Fruit fly (Drosophila melanogaster) whole organism, embryonic: ENCODE measurements around the gene Zyx.

Source experiments
- BEAF-32 ChIP-seq: fragments of 200-800 bp; sonication (Bioruptor generic); optimal IDR thresholded peaks from 3 replicates; lab custom pipeline; 2017; ENCODE audit warnings: missing biosample characterization, missing genetic modification characterization, mild to moderate bottlenecking, moderate library complexity, missing genetic modification reagents
- CG10147 ChIP-seq: fragments of 200-800 bp; sonication (Bioruptor generic); optimal IDR thresholded peaks from 2 replicates; lab custom pipeline; 2019; ENCODE audit warnings: missing biosample characterization, mild to moderate bottlenecking, missing genetic modification characterization, moderate library complexity
- CG10274 ChIP-seq: fragments of 200-800 bp; sonication (Bioruptor generic); optimal IDR thresholded peaks from 3 replicates; lab custom pipeline; 2017; ENCODE audit warnings: missing biosample characterization, mild to moderate bottlenecking, missing genetic modification characterization
- CG11723 ChIP-seq: fragments of 200-800 bp; sonication (Bioruptor generic); optimal IDR thresholded peaks from 2 replicates; lab custom pipeline; 2017; ENCODE audit warnings: missing biosample characterization, mild to moderate bottlenecking, missing genetic modification characterization
- CG12104 ChIP-seq: fragments of 200-800 bp; sonication (Bioruptor generic); optimal IDR thresholded peaks from 3 replicates; lab custom pipeline; 2016; ENCODE audit warnings: missing biosample characterization, missing genetic modification characterization
- CG12155 ChIP-seq: fragments of 200-800 bp; sonication (Bioruptor generic); optimal IDR thresholded peaks from 3 replicates; lab custom pipeline; 2016; ENCODE audit warnings: missing biosample characterization, missing genetic modification characterization
- CG12236 ChIP-seq: fragments of 200-800 bp; sonication (Bioruptor generic); optimal IDR thresholded peaks from 2 replicates; lab custom pipeline; 2016; ENCODE audit warnings: missing biosample characterization, missing genetic modification characterization
- CG12744 ChIP-seq: fragments of 200-800 bp; sonication (Bioruptor generic); optimal IDR thresholded peaks from 2 replicates; lab custom pipeline; 2016; ENCODE audit warnings: missing biosample characterization, missing genetic modification characterization
- CG13424 ChIP-seq: fragments of 200-800 bp; sonication (Bioruptor generic); optimal IDR thresholded peaks from 2 replicates; lab custom pipeline; 2019; ENCODE audit warnings: missing biosample characterization, mild to moderate bottlenecking, missing genetic modification characterization, moderate library complexity
- CG13624 ChIP-seq: fragments of 200-800 bp; sonication (Bioruptor generic); optimal IDR thresholded peaks from 2 replicates; lab custom pipeline; 2016; ENCODE audit warnings: missing biosample characterization, missing genetic modification characterization
- CG14710 ChIP-seq: fragments of 200-800 bp; sonication (Bioruptor generic); optimal IDR thresholded peaks from 3 replicates; lab custom pipeline; 2019; ENCODE audit warnings: missing biosample characterization, mild to moderate bottlenecking, missing genetic modification characterization, moderate library complexity
- CG14860 ChIP-seq: fragments of 200-800 bp; sonication (Bioruptor generic); IDR thresholded peaks from 3 replicates; pipeline ENCODE4 v1.3.6; 2022; ENCODE audit warnings: missing biosample characterization, missing genetic modification characterization; ENCODE audit not compliant: partially characterized antibody
- CG15011 ChIP-seq: fragments of 200-800 bp; sonication (Bioruptor generic); optimal IDR thresholded peaks from 3 replicates; lab custom pipeline; 2018; ENCODE audit warnings: missing biosample characterization, mild to moderate bottlenecking, missing genetic modification characterization
- CG1647 ChIP-seq: fragments of 200-800 bp; sonication (Bioruptor generic); optimal IDR thresholded peaks from 3 replicates; lab custom pipeline; 2016; ENCODE audit warnings: missing biosample characterization, missing genetic modification characterization
- CG17829 ChIP-seq: fragments of 200-800 bp; optimal IDR thresholded peaks from 2 replicates; lab custom pipeline; 2019; ENCODE audit warnings: missing biosample characterization, mild to moderate bottlenecking, missing genetic modification characterization, moderate library complexity
- CG18764 ChIP-seq: fragments of 200-800 bp; sonication (Bioruptor generic); optimal IDR thresholded peaks from 3 replicates; lab custom pipeline; 2016; ENCODE audit warnings: missing biosample characterization, missing genetic modification characterization
- CG2120 ChIP-seq: fragments of 200-800 bp; sonication (Bioruptor generic); optimal IDR thresholded peaks from 3 replicates; lab custom pipeline; 2016; ENCODE audit warnings: missing biosample characterization, missing genetic modification characterization
- CG3407 ChIP-seq: fragments of 200-800 bp; sonication (Bioruptor generic); optimal IDR thresholded peaks from 2 replicates; lab custom pipeline; 2018; ENCODE audit warnings: missing biosample characterization, mild to moderate bottlenecking, missing genetic modification characterization
- CG3838 ChIP-seq: fragments of 200-800 bp; sonication (Bioruptor generic); optimal IDR thresholded peaks from 3 replicates; lab custom pipeline; 2016; ENCODE audit warnings: missing biosample characterization, missing genetic modification characterization
- CG4424 ChIP-seq: fragments of 200-800 bp; sonication (Bioruptor generic); optimal IDR thresholded peaks from 3 replicates; lab custom pipeline; 2016; ENCODE audit warnings: missing biosample characterization, missing genetic modification characterization
- CG7271 ChIP-seq: fragments of 200-800 bp; sonication (Bioruptor generic); optimal IDR thresholded peaks from 2 replicates; lab custom pipeline; 2018; ENCODE audit warnings: missing biosample characterization, mild to moderate bottlenecking, missing genetic modification characterization, moderate library complexity
- CG7357 ChIP-seq: fragments of 200-800 bp; sonication (Bioruptor generic); IDR thresholded peaks from 3 replicates; pipeline ENCODE4 v1.3.6; 2022; ENCODE audit warnings: missing biosample characterization, missing genetic modification characterization
- ERR ChIP-seq: fragments of 200-800 bp; sonication (Bioruptor generic); optimal IDR thresholded peaks from 2 replicates; lab custom pipeline; 2016; ENCODE audit warnings: missing biosample characterization, missing genetic modification characterization
- Fer2 ChIP-seq: fragments of 200-800 bp; sonication (Bioruptor generic); optimal IDR thresholded peaks from 2 replicates; lab custom pipeline; 2018; ENCODE audit warnings: missing biosample characterization, mild to moderate bottlenecking, missing genetic modification characterization, moderate library complexity
- Hmx ChIP-seq: fragments of 200-800 bp; sonication (Bioruptor generic); optimal IDR thresholded peaks from 2 replicates; lab custom pipeline; 2016; ENCODE audit warnings: missing biosample characterization, missing genetic modification characterization
- Med ChIP-seq: fragments of 200-800 bp; sonication (Bioruptor generic); peaks from one replicate; lab custom pipeline; 2016; ENCODE audit warnings: missing biosample characterization, missing genetic modification characterization, mild to moderate bottlenecking, inconsistent platforms, moderate library complexity
- NK7.1 ChIP-seq: fragments of 200-800 bp; sonication (Bioruptor generic); optimal IDR thresholded peaks from 3 replicates; lab custom pipeline; 2016; ENCODE audit warnings: missing biosample characterization, missing genetic modification characterization
- Nf-YA ChIP-seq: fragments of 200-800 bp; sonication (Bioruptor generic); IDR thresholded peaks from 2 replicates; pipeline ENCODE4 v1.3.6; 2022; ENCODE audit warnings: missing biosample characterization, missing genetic modification characterization
- Side ChIP-seq: fragments of 200-800 bp; sonication (Bioruptor generic); optimal IDR thresholded peaks from 2 replicates; lab custom pipeline; 2016; ENCODE audit warnings: missing biosample characterization, missing genetic modification characterization
- ab ChIP-seq: fragments of 200-800 bp; sonication (Bioruptor generic); optimal IDR thresholded peaks from 2 replicates; lab custom pipeline; 2016; ENCODE audit warnings: missing biosample characterization, missing genetic modification characterization
- bab2 ChIP-seq: fragments of 200-800 bp; sonication (Bioruptor generic); optimal IDR thresholded peaks from 2 replicates; lab custom pipeline; 2016; ENCODE audit warnings: missing biosample characterization, missing genetic modification characterization
- bcd ChIP-seq: fragments of 200-800 bp; sonication (Bioruptor generic); optimal IDR thresholded peaks from 2 replicates; lab custom pipeline; 2017; ENCODE audit warnings: missing biosample characterization, mild to moderate bottlenecking, missing genetic modification characterization
- cg ChIP-seq: fragments of 200-800 bp; sonication (Bioruptor generic); optimal IDR thresholded peaks from 3 replicates; lab custom pipeline; 2019; ENCODE audit warnings: missing biosample characterization, mild to moderate bottlenecking, missing genetic modification characterization, moderate library complexity
- chm ChIP-seq: fragments of 200-800 bp; sonication (Bioruptor generic); IDR thresholded peaks from 2 replicates; pipeline ENCODE4 v1.3.6; 2022; ENCODE audit warnings: missing biosample characterization, missing genetic modification characterization
- crol ChIP-seq: fragments of 200-800 bp; sonication (Bioruptor generic); IDR thresholded peaks from 2 replicates; pipeline ENCODE4 v1.3.6; 2022; ENCODE audit warnings: missing biosample characterization, missing genetic modification characterization
- disco-r ChIP-seq: fragments of 200-800 bp; sonication (Bioruptor generic); optimal IDR thresholded peaks from 2 replicates; lab custom pipeline; 2016; ENCODE audit warnings: missing biosample characterization, missing genetic modification characterization
- dpn ChIP-seq, 2 experiments: fragments of 200-800 bp; sonication (Bioruptor generic); optimal IDR thresholded peaks; 3 replicates each; lab custom pipeline; 2016; ENCODE audit warnings: missing biosample characterization in 2 of 2, missing genetic modification characterization in 2 of 2
- fd102C ChIP-seq: fragments of 200-800 bp; sonication (Bioruptor generic); optimal IDR thresholded peaks from 2 replicates; lab custom pipeline; 2018; ENCODE audit warnings: missing biosample characterization, mild to moderate bottlenecking, missing genetic modification characterization, moderate library complexity
- fd96Cb ChIP-seq: fragments of 200-800 bp; sonication (Bioruptor generic); optimal IDR thresholded peaks from 2 replicates; lab custom pipeline; 2018; ENCODE audit warnings: missing biosample characterization, mild to moderate bottlenecking, missing genetic modification characterization, moderate library complexity
- grau ChIP-seq: fragments of 200-800 bp; optimal IDR thresholded peaks from 3 replicates; lab custom pipeline; 2019; ENCODE audit warnings: missing biosample characterization, mild to moderate bottlenecking, missing genetic modification characterization, moderate library complexity
- maf-S ChIP-seq: fragments of 200-800 bp; sonication (Bioruptor generic); optimal IDR thresholded peaks from 2 replicates; lab custom pipeline; 2016; ENCODE audit warnings: missing biosample characterization, missing genetic modification characterization
- onecut ChIP-seq: fragments of 200-800 bp; sonication (Bioruptor generic); IDR thresholded peaks from 2 replicates; pipeline ENCODE4 v1.3.6; 2022; ENCODE audit warnings: missing biosample characterization, missing genetic modification characterization
- pros ChIP-seq: fragments of 200-800 bp; sonication (Bioruptor generic); optimal IDR thresholded peaks from 3 replicates; lab custom pipeline; 2019; ENCODE audit warnings: missing biosample characterization, mild to moderate bottlenecking, missing genetic modification characterization, moderate library complexity
- rib ChIP-seq: fragments of 200-800 bp; sonication (Bioruptor generic); IDR thresholded peaks from 2 replicates; pipeline ENCODE4 v1.3.6; 2022; ENCODE audit warnings: missing biosample characterization, missing genetic modification characterization
- salm ChIP-seq: fragments of 200-800 bp; sonication (Bioruptor generic); optimal IDR thresholded peaks from 2 replicates; lab custom pipeline; 2018; ENCODE audit warnings: missing biosample characterization, mild to moderate bottlenecking, missing genetic modification characterization
- scrt ChIP-seq: fragments of 200-800 bp; sonication (Bioruptor generic); optimal IDR thresholded peaks from 2 replicates; lab custom pipeline; 2018; ENCODE audit warnings: missing biosample characterization, mild to moderate bottlenecking, missing genetic modification characterization, moderate library complexity
- ssp ChIP-seq: fragments of 200-800 bp; sonication (Bioruptor generic); IDR thresholded peaks from 2 replicates; pipeline ENCODE4 v1.3.6; 2022; ENCODE audit warnings: missing biosample characterization, missing genetic modification characterization
- tin ChIP-seq: fragments of 200-800 bp; sonication (Bioruptor generic); optimal IDR thresholded peaks from 3 replicates; lab custom pipeline; 2016; ENCODE audit warnings: missing biosample characterization, missing genetic modification characterization
- tll ChIP-seq, 2 experiments: fragments of 200-800 bp in 1 of 2; fragments of >200 bp in 1 of 2; sonication (Bioruptor generic) in 1 of 2; optimal IDR thresholded peaks; 2 replicates each; lab custom pipeline; 2017 to 2019; ENCODE audit warnings: missing biosample characterization in 2 of 2, missing genetic modification characterization in 2 of 2, mild to moderate bottlenecking in 1 of 2, moderate library complexity in 1 of 2
- z ChIP-seq: fragments of 200-800 bp; sonication (Bioruptor generic); IDR thresholded peaks from 3 replicates; pipeline ENCODE4 v1.3.6; 2022; ENCODE audit warnings: missing biosample characterization, missing genetic modification characterization
- zf30C ChIP-seq: fragments of 200-800 bp; sonication (Bioruptor generic); optimal IDR thresholded peaks from 3 replicates; lab custom pipeline; 2018; ENCODE audit warnings: missing biosample characterization, mild to moderate bottlenecking, missing genetic modification characterization

Gene Zyx

dm6 chr4:1053653-1054163, 11.1 kb downstream of the Zyx start, which contains the start of gene CaMKII:
TSS of gene CaMKII (minus strand) at chr4:1053703.
- no peak for TF ChIP-seq disco-r (GFP tag; lab: Kevin White, UChicago)
- TF ChIP-seq CG11723 (GFP tag; lab: Kevin White, UChicago): peak; percentile 59
- peak; percentile 49 for TF ChIP-seq CG17829 (tag; lab: Kevin White, UChicago)
- peak; percentile 2 for TF ChIP-seq CG13624 (GFP tag; lab: Kevin White, UChicago)
- TF ChIP-seq pros (GFP tag; lab: Kevin White, UChicago): no peak
- TF ChIP-seq scrt (GFP tag; lab: Kevin White, UChicago): peak; percentile 27
- TF ChIP-seq CG12236: no peak
- TF ChIP-seq ERR (GFP tag; lab: Kevin White, UChicago): no peak
- TF ChIP-seq rib (GFP tag; lab: Robert Waterston, UW): no peak
- peak; percentile 8 for TF ChIP-seq fd102C
- TF ChIP-seq z (GFP tag; lab: Robert Waterston, UW): no peak
- TF ChIP-seq CG14710 (tag; lab: Kevin White, UChicago): peak; percentile 34
- peak; percentile 14 for TF ChIP-seq tin (GFP tag; lab: Kevin White, UChicago)
- TF ChIP-seq Fer2 (tag; lab: Kevin White, UChicago): no peak
- peak in 1 of 2 experiments; percentile 19 for TF ChIP-seq dpn (GFP tag; optimal IDR thresholded peaks at IDR 0.05; lab: Kevin White, UChicago)
- no peak for TF ChIP-seq bcd (GFP tag; lab: Kevin White, UChicago)
- no peak for TF ChIP-seq CG12744
- peak; percentile 25 for TF ChIP-seq CG13424 (tag; lab: Kevin White, UChicago)
- TF ChIP-seq onecut (GFP tag; lab: Robert Waterston, UW): peak; percentile 22; the same call in 1 of the 2 replicates
- peak; percentile 22 for TF ChIP-seq CG7271
- TF ChIP-seq CG10147: no peak
- TF ChIP-seq CG10274 (GFP tag; lab: Kevin White, UChicago): no peak
- no peak for TF ChIP-seq CG12155
- TF ChIP-seq ab (GFP tag; lab: Kevin White, UChicago): no peak
- no peak for TF ChIP-seq grau (tag; lab: Kevin White, UChicago)
- TF ChIP-seq salm (tag; lab: Kevin White, UChicago): no peak
- no peak for TF ChIP-seq Side
- no peak for TF ChIP-seq BEAF-32 (GFP tag; lab: Kevin White, UChicago)
- peak; percentile 67 for TF ChIP-seq Med (GFP tag; lab: Kevin White, UChicago)
- TF ChIP-seq CG14860 (GFP tag; lab: Robert Waterston, UW): no peak
- peak; percentile 13 for TF ChIP-seq CG3407 (GFP tag; lab: Kevin White, UChicago)
- no peak for TF ChIP-seq CG3838 (GFP tag; lab: Kevin White, UChicago)
- TF ChIP-seq fd96Cb (tag; lab: Kevin White, UChicago): peak; percentile 8
- TF ChIP-seq Hmx: no peak
- peak; percentile 29; the same call in 1 of the 2 replicates for TF ChIP-seq ssp (GFP tag; lab: Robert Waterston, UW)
- TF ChIP-seq bab2 (GFP tag; lab: Kevin White, UChicago): peak; percentile 6
- TF ChIP-seq maf-S (GFP tag; lab: Kevin White, UChicago): no peak
- TF ChIP-seq CG18764: peak; percentile 15
- no peak for TF ChIP-seq CG15011
- no peak for TF ChIP-seq chm (GFP tag; lab: Robert Waterston, UW)
- no peak for TF ChIP-seq zf30C (GFP tag; lab: Kevin White, UChicago)
- TF ChIP-seq CG1647: no peak
- TF ChIP-seq CG4424 (GFP tag; lab: Kevin White, UChicago): peak; percentile 54
- no peak for TF ChIP-seq NK7.1 (GFP tag; lab: Kevin White, UChicago)
- TF ChIP-seq Nf-YA (GFP tag; lab: Robert Waterston, UW): no peak
- TF ChIP-seq crol: no peak
- TF ChIP-seq CG7357: no peak
- no peak for TF ChIP-seq tll (GFP tag; optimal IDR thresholded peaks at IDR 0.05; lab: Kevin White, UChicago)
- no peak for TF ChIP-seq cg (GFP tag; lab: Kevin White, UChicago)
- peak; percentile 36 for TF ChIP-seq CG2120 (GFP tag; lab: Kevin White, UChicago)
- TF ChIP-seq CG12104 (GFP tag; lab: Kevin White, UChicago): peak; percentile 28
